Fruit fly (Drosophila melanogaster) whole organism, adult: ENCODE measurements around the gene IntS6.

ENCODE experiments used
- CG11617 ChIP-seq: fragments of 200-800 bp; sonication (Bioruptor generic); optimal IDR thresholded peaks from 2 replicates; lab custom pipeline; 2017; ENCODE audit warnings: mild to moderate bottlenecking, missing biosample characterization, missing genetic modification reagents, missing genetic modification characterization
- CG12768 ChIP-seq: fragments of 200-800 bp; sonication (Bioruptor generic); optimal IDR thresholded peaks from 2 replicates; lab custom pipeline; 2017; ENCODE audit warnings: missing biosample characterization, missing genetic modification characterization, mild to moderate bottlenecking, moderate library complexity, missing genetic modification reagents
- CG14711 ChIP-seq: fragments of 200-800 bp; sonication (Bioruptor generic); optimal IDR thresholded peaks from 2 replicates; lab custom pipeline; 2018; ENCODE audit warnings: missing biosample characterization, mild to moderate bottlenecking, missing genetic modification characterization, moderate library complexity
- CG1620 ChIP-seq: fragments of 200-800 bp; sonication (Bioruptor generic); optimal IDR thresholded peaks from 2 replicates; lab custom pipeline; 2016; ENCODE audit warnings: missing biosample characterization, missing genetic modification characterization
- CG33017 ChIP-seq: fragments of 200-800 bp; sonication (Bioruptor generic); optimal IDR thresholded peaks from 2 replicates; lab custom pipeline; 2018; ENCODE audit warnings: missing biosample characterization, mild to moderate bottlenecking, missing genetic modification characterization, moderate library complexity
- CG5204 ChIP-seq: fragments of 200-800 bp; sonication (Bioruptor generic); optimal IDR thresholded peaks from 2 replicates; lab custom pipeline; 2016; ENCODE audit warnings: missing biosample characterization, missing genetic modification characterization
- CG7045 ChIP-seq: fragments of 200-800 bp; sonication (Bioruptor generic); optimal IDR thresholded peaks from 2 replicates; lab custom pipeline; 2017; ENCODE audit warnings: missing biosample characterization, mild to moderate bottlenecking, missing genetic modification characterization
- CG7101 ChIP-seq: fragments of 200-800 bp; sonication (Bioruptor generic); optimal IDR thresholded peaks from 2 replicates; lab custom pipeline; 2018; ENCODE audit warnings: missing biosample characterization, mild to moderate bottlenecking, missing genetic modification characterization, moderate library complexity
- Clk ChIP-seq: fragments of 200-800 bp; sonication (Bioruptor generic); optimal IDR thresholded peaks from 2 replicates; lab custom pipeline; 2017; ENCODE audit warnings: missing biosample characterization, missing genetic modification characterization
- Crg-1 ChIP-seq: fragments of 200-800 bp; sonication (Bioruptor generic); optimal IDR thresholded peaks from 2 replicates; lab custom pipeline; 2016; ENCODE audit warnings: missing biosample characterization, missing genetic modification characterization
- Hr96 ChIP-seq: fragments of 200-800 bp; sonication (Bioruptor generic); optimal IDR thresholded peaks from 2 replicates; lab custom pipeline; 2016; ENCODE audit warnings: missing biosample characterization, missing genetic modification characterization
- Mnt ChIP-seq: fragments of 200-800 bp; sonication (Bioruptor generic); optimal IDR thresholded peaks from 2 replicates; lab custom pipeline; 2016; ENCODE audit warnings: missing biosample characterization, mild to moderate bottlenecking, missing genetic modification characterization
- bab1 ChIP-seq: fragments of 200-800 bp; sonication (Bioruptor generic); optimal IDR thresholded peaks from 3 replicates; lab custom pipeline; 2019; ENCODE audit warnings: missing biosample characterization, mild to moderate bottlenecking, missing genetic modification characterization, moderate library complexity
- cic ChIP-seq: fragments of 200-800 bp; sonication (Bioruptor generic); optimal IDR thresholded peaks from 2 replicates; lab custom pipeline; 2017; ENCODE audit warnings: missing biosample characterization, mild to moderate bottlenecking, missing genetic modification characterization, moderate library complexity
- cnc ChIP-seq, 2 experiments: fragments of >200 bp; optimal IDR thresholded peaks; 2 replicates each; lab custom pipeline; 2017
- kay ChIP-seq: fragments of 200-800 bp; sonication (Bioruptor generic); peaks from one replicate; lab custom pipeline; 2016; ENCODE audit warnings: missing biosample characterization, missing genetic modification characterization, borderline replicate concordance
- ovo ChIP-seq: fragments of 200-800 bp; sonication (Bioruptor generic); optimal IDR thresholded peaks from 2 replicates; lab custom pipeline; 2016; ENCODE audit warnings: missing biosample characterization, missing genetic modification characterization
- pad ChIP-seq: fragments of 200-800 bp; sonication (Bioruptor generic); optimal IDR thresholded peaks from 3 replicates; lab custom pipeline; 2017; ENCODE audit warnings: missing biosample characterization, missing genetic modification characterization, mild to moderate bottlenecking, moderate library complexity, missing genetic modification reagents
- tj ChIP-seq: fragments of 200-800 bp; sonication (Bioruptor generic); optimal IDR thresholded peaks from 3 replicates; lab custom pipeline; 2017; ENCODE audit warnings: missing biosample characterization, mild to moderate bottlenecking, missing genetic modification characterization, moderate library complexity
- toe ChIP-seq: fragments of 200-800 bp; sonication (Bioruptor generic); optimal IDR thresholded peaks from 2 replicates; lab custom pipeline; 2016; ENCODE audit warnings: missing biosample characterization, missing genetic modification characterization

The IntS6 gene

DNA sequence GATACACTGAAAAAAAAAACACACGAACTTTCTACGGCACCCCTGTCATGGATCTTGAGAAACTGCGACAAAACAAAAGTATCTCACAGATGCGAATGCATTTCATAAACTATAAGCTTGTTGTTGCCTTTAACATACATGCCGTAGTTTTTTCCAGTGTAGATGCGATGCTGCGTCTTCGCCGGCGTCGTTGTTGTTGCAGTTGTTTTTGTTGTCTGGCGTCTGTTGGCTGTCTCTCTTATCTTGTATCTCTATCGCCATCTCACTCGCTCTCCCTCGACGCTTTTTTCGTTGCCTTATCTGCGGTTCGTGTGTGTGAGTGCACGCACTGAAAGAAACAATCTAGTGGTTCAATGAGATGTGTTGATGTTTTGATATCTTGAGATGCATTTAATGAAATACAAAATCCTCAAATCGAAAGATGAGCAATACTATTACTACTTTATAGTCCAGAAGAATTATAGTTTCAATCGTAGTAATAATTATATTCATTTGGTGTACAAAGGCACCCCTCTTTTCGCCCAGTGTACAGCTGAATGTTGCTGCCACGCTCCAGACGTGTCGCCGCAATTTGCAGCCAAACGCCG is 50.5 kb downstream of the IntS6 start:
- TF ChIP-seq cic (GFP tag; lab: Kevin White, UChicago) (peak; percentile 29), CG1620 (peak; percentile 48), CG5204 (peak; percentile 69), ovo (GFP tag; lab: Kevin White, UChicago) (no peak), kay (no peak), CG33017 (peak; percentile 58), tj (peak; percentile 51), bab1 (no peak), CG11617 (GFP tag; lab: Kevin White, UChicago) (peak; percentile 59), Clk (peak; percentile 36), Crg-1 (peak; percentile 56), pad (GFP tag; lab: Kevin White, UChicago) (peak; percentile 15), cnc (optimal IDR thresholded peaks at IDR 0.05; lab: Kevin White, UChicago) (no peak), CG12768 (GFP tag; lab: Kevin White, UChicago) (peak; percentile 59), Mnt (GFP tag; lab: Kevin White, UChicago) (peak; percentile 26), CG14711 (peak; percentile 64), Hr96 (GFP tag; lab: Kevin White, UChicago) (peak; percentile 81), toe (peak; percentile 74), CG7045 (GFP tag; lab: Kevin White, UChicago) (peak; percentile 55), CG7101 (tag; lab: Kevin White, UChicago) (peak; percentile 70)

DNA sequence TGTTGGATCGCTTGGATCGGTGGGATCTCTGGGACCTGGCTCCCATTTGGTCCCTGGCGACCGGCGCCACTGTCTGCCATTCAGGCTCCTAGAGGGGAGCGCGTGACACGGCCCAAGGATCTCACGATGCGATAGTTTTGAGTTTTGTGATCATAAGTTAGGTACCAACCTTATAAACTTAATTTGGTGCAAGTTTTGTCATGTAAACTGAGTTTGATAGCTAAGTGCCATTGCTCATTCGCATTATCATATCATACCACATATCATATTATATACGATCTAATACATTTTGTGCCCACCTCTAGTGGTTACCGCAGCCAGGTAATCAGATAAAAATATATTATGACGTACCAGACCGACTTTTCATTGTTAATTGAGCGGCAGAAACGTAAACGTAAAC is 51.1 kb downstream of the IntS6 start:
- TF ChIP-seq cnc (optimal IDR thresholded peaks at IDR 0.05; lab: Kevin White, UChicago) (no peak), CG5204 (no peak), cic (GFP tag; lab: Kevin White, UChicago) (no peak)

DNA sequence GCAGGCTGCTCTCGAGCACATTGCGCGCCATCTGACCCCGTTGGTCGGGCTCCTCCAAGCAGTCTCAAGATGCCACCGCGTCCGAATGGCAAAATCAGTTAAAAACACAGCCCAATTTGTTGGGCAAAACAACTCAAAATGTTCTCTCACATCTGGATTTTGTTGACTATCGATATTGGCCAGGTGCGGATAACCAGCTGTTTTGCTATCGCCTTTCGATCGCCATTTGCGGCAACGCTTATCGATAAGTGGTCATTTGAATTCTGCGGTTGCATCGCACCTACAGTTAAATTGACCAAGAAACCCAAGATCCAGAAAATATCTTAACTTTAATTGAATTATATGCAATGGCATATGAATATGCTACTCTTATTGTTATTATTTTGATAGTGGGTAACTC is 52.0 kb downstream of the IntS6 start, which contains the start of gene CG3149:
Gene CG3149, minus strand, starts transcription at position 171 of the 400 bp plus-strand sequence.
- TF ChIP-seq bab1 = peak; percentile 32
- no peak for TF ChIP-seq CG12768 (GFP tag; lab: Kevin White, UChicago)
- TF ChIP-seq tj = no peak
- no peak for TF ChIP-seq CG14711

DNA sequence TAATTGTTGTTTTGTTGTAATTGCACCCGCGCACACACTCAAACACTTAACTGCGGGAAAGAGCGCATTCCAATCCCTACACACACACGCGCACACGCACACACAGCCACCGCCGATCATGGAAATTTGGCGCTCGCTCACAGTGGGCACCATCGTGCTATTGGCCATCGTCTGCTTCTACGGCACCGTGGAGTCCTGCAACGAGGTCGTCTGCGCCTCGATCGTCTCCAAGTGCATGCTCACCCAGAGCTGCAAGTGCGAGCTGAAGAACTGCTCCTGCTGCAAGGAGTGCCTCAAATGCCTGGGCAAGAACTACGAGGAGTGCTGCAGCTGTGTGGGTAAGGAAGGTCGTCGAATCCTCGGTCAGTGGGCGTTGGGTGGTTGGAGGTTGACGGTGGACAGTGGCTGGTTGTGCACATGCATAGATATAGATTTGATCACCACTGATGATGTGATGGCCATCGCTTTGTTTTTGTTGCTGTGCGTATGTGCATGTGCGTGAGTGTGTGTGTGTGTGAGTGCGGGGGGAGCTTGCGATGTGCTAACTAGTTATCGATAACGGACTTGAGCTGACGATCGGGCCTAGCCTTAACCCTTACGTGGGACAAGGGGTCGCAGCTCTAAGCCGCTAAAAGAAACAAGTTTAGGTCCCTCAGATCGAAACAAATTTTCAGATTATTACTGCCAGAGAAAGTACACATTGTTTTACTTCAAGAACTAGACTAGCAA is 56.2 kb downstream of the IntS6 start:
- TF ChIP-seq cic (GFP tag; lab: Kevin White, UChicago) = no peak
- peak; percentile 22 for TF ChIP-seq bab1
- peak; percentile 13 for TF ChIP-seq Mnt (GFP tag; lab: Kevin White, UChicago)

DNA sequence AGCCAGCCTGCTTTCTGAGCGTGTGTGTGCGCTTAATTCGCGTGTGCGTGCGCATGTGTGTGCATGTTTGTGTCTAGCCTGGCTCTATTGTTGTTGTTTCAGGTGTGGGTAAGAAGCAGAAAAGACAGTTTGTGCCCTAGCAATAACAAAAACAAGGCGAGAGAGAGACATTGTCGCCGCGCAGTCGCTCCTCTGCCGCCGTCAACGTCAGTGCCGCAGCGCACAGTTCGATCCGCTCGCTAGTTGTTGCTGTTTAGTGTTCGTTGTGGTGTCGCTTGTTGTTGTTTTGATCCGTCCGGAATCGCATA is 56.9 kb downstream of the IntS6 start:
- no peak for TF ChIP-seq Mnt (GFP tag; lab: Kevin White, UChicago)
- no peak for TF ChIP-seq pad (GFP tag; lab: Kevin White, UChicago)
- no peak for TF ChIP-seq Clk
- TF ChIP-seq cic (GFP tag; lab: Kevin White, UChicago) = no peak
- TF ChIP-seq CG33017 = no peak
- no peak for TF ChIP-seq CG7101 (tag; lab: Kevin White, UChicago)
- TF ChIP-seq CG5204 = no peak
- no peak for TF ChIP-seq tj
- TF ChIP-seq CG7045 (GFP tag; lab: Kevin White, UChicago) = no peak
- TF ChIP-seq cnc (optimal IDR thresholded peaks at IDR 0.05; lab: Kevin White, UChicago) = no peak
- TF ChIP-seq Hr96 (GFP tag; lab: Kevin White, UChicago) = no peak
- no peak for TF ChIP-seq bab1
- no peak for TF ChIP-seq Crg-1
- TF ChIP-seq toe = no peak
- no peak for TF ChIP-seq CG12768 (GFP tag; lab: Kevin White, UChicago)
- no peak for TF ChIP-seq ovo (GFP tag; lab: Kevin White, UChicago)
- TF ChIP-seq CG1620 = no peak

DNA sequence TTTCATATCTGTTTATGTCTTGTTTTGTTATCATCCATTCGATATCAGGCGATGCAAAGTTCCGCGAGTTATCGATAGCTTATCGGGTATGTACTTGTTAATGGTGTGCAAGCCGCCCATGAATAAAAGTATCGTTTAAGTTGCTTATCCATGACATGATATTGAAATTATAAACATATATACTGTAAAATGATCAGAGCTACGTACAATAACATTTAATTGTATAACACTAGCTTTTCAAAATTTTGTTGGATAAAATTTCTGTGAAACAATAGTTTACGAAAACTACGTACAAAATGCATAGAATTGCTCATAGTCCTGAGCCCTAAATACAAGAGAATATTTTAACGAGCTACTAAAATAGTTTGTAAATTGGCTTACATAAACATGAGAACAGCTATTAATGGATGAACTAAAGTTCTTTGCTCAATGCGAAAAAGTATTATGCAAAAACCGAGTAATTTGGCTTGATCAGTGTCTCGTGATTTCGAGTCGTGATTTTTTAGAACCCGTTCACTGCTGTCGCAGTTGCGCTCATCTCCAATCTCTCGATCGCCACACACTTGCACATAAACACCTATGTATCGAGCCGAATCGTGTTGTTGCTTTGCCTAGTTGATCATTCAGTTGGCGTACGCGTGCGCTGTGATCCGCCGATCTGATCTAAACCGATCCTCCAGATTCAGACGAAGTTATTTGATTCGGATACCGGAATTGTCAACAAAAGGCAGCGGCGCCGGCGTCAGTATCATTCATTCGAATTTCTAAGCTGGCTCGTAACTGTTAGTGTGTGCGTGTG is 57.4 kb downstream of the IntS6 start, which contains the start of the genes PGAP1 and cv:
Gene PGAP1, minus strand, starts transcription at position 57 of the 799 bp plus-strand sequence.
Gene cv, plus strand, starts transcription at position 586 of the 799 bp plus-strand sequence.
- TF ChIP-seq CG1620 (peak; percentile 42), cnc (optimal IDR thresholded peaks at IDR 0.05; lab: Kevin White, UChicago) (no peak), CG33017 (no peak), tj (no peak), Mnt (GFP tag; lab: Kevin White, UChicago) (no peak), pad (GFP tag; lab: Kevin White, UChicago) (peak; percentile 29), Crg-1 (peak; percentile 9), kay (no peak), CG5204 (no peak), CG14711 (peak; percentile 54), bab1 (peak; percentile 25), CG12768 (GFP tag; lab: Kevin White, UChicago) (no peak), toe (peak; percentile 62), CG11617 (GFP tag; lab: Kevin White, UChicago) (peak; percentile 37), ovo (GFP tag; lab: Kevin White, UChicago) (no peak), CG7101 (tag; lab: Kevin White, UChicago) (peak; percentile 42), Hr96 (GFP tag; lab: Kevin White, UChicago) (no peak), CG7045 (GFP tag; lab: Kevin White, UChicago) (no peak), cic (GFP tag; lab: Kevin White, UChicago) (no peak), Clk (no peak)
